Worm (Caenorhabditis elegans) whole organism, mixed stage, embryonic: ENCODE measurements around the gene srz-6.

Experiments used
- M03D4.4 ChIP-seq: sonication (generic microtip); optimal IDR thresholded peaks from 2 replicates; lab custom pipeline; 2017; ENCODE audit warnings: mild to moderate bottlenecking, missing genetic modification characterization, missing compliant biosample characterization
- bed-3 ChIP-seq: fragments of 200-800 bp; sonication (Bioruptor generic); optimal IDR thresholded peaks from 3 replicates; lab custom pipeline; 2018; ENCODE audit warnings: mild to moderate bottlenecking, missing genetic modification characterization, moderate library complexity, missing compliant biosample characterization
- blmp-1 ChIP-seq: fragments of 150-350 bp; optimal IDR thresholded peaks from 2 replicates; lab custom pipeline; 2014; ENCODE audit warnings: missing biosample characterization, missing genetic modification characterization
- ceh-39 ChIP-seq: fragments of 150-350 bp; optimal IDR thresholded peaks from 2 replicates; lab custom pipeline; 2014; ENCODE audit warnings: missing biosample characterization, missing genetic modification characterization
- ceh-43 ChIP-seq: fragments of 200-800 bp; sonication (Bioruptor generic); optimal IDR thresholded peaks from 2 replicates; lab custom pipeline; 2018; ENCODE audit warnings: mild to moderate bottlenecking, missing genetic modification characterization, moderate library complexity, missing compliant biosample characterization
- ceh-83 ChIP-seq: fragments of 200-800 bp; sonication (Bioruptor generic); optimal IDR thresholded peaks from 2 replicates; lab custom pipeline; 2018; ENCODE audit warnings: mild to moderate bottlenecking, missing genetic modification characterization, missing compliant biosample characterization
- ces-1 ChIP-seq: fragments of 150-350 bp; optimal IDR thresholded peaks from 2 replicates; lab custom pipeline; 2014; ENCODE audit warnings: missing biosample characterization, missing genetic modification reagents, missing genetic modification characterization
- cnd-1 ChIP-seq: fragments of 200-800 bp; sonication (Bioruptor generic); optimal IDR thresholded peaks from 2 replicates; lab custom pipeline; 2018; ENCODE audit warnings: mild to moderate bottlenecking, missing genetic modification characterization, missing compliant biosample characterization
- drap-1 ChIP-seq: fragments of 200-800 bp; sonication (Bioruptor generic); optimal IDR thresholded peaks from 3 replicates; lab custom pipeline; 2018; ENCODE audit warnings: mild to moderate bottlenecking, missing genetic modification characterization, missing compliant biosample characterization
- elt-1 ChIP-seq: sonication (generic microtip); optimal IDR thresholded peaks from 2 replicates; lab custom pipeline; 2017; ENCODE audit warnings: missing genetic modification characterization, mild to moderate bottlenecking, missing compliant biosample characterization, antibody characterized with exemption, moderate library complexity, borderline replicate concordance; ENCODE audit not compliant: insufficient read depth
- elt-3 ChIP-seq: fragments of 150-350 bp; optimal IDR thresholded peaks from 2 replicates; lab custom pipeline; 2014; ENCODE audit warnings: missing biosample characterization, missing genetic modification characterization
- flh-1 ChIP-seq: fragments of 200-800 bp; sonication (Bioruptor generic); optimal IDR thresholded peaks from 2 replicates; lab custom pipeline; 2018; ENCODE audit warnings: mild to moderate bottlenecking, missing genetic modification characterization, moderate library complexity, missing compliant biosample characterization
- ham-2 ChIP-seq: fragments of 200-800 bp; sonication (Bioruptor generic); optimal IDR thresholded peaks from 2 replicates; lab custom pipeline; 2018; ENCODE audit warnings: mild to moderate bottlenecking, missing genetic modification characterization, missing compliant biosample characterization
- hlh-1 ChIP-seq: fragments of 150-350 bp; optimal IDR thresholded peaks from 2 replicates; lab custom pipeline; 2014; ENCODE audit warnings: missing biosample characterization, missing genetic modification reagents, missing genetic modification characterization
- lin-13 ChIP-seq: fragments of 150-350 bp; optimal IDR thresholded peaks from 2 replicates; lab custom pipeline; 2014; ENCODE audit warnings: missing biosample characterization, missing genetic modification characterization
- lin-32 ChIP-seq: fragments of 200-800 bp; sonication (Bioruptor generic); optimal IDR thresholded peaks from 2 replicates; lab custom pipeline; 2018; ENCODE audit warnings: mild to moderate bottlenecking, missing genetic modification characterization, missing compliant biosample characterization
- lsy-2 ChIP-seq: fragments of 150-350 bp; optimal IDR thresholded peaks from 2 replicates; lab custom pipeline; 2014; ENCODE audit warnings: missing biosample characterization, missing genetic modification characterization
- mab-5 ChIP-seq: fragments of 150-350 bp; optimal IDR thresholded peaks from 2 replicates; lab custom pipeline; 2014; ENCODE audit warnings: missing biosample characterization, missing genetic modification characterization
- mep-1 ChIP-seq: fragments of 150-350 bp; optimal IDR thresholded peaks from 2 replicates; lab custom pipeline; 2017; ENCODE audit warnings: missing biosample characterization, missing genetic modification reagents, missing genetic modification characterization, inconsistent platforms
- mls-2 ChIP-seq: sonication (generic microtip); optimal IDR thresholded peaks from 2 replicates; lab custom pipeline; 2016; ENCODE audit warnings: mild to moderate bottlenecking, missing genetic modification characterization, moderate library complexity, missing compliant biosample characterization
- nhr-2 ChIP-seq: fragments of 150-350 bp; optimal IDR thresholded peaks from 2 replicates; lab custom pipeline; 2014; ENCODE audit warnings: missing biosample characterization, missing genetic modification characterization
- nhr-237 ChIP-seq: fragments of 150-350 bp; optimal IDR thresholded peaks from 2 replicates; lab custom pipeline; 2014; ENCODE audit warnings: missing biosample characterization, missing genetic modification characterization
- nhr-28 ChIP-seq: fragments of 150-350 bp; optimal IDR thresholded peaks from 2 replicates; lab custom pipeline; 2014; ENCODE audit warnings: missing biosample characterization, missing genetic modification characterization
- nhr-76 ChIP-seq: sonication (generic microtip); optimal IDR thresholded peaks from 2 replicates; lab custom pipeline; 2017; ENCODE audit warnings: missing biosample characterization, missing genetic modification characterization
- sem-2 ChIP-seq: fragments of 200-800 bp; sonication (Bioruptor generic); optimal IDR thresholded peaks from 2 replicates; lab custom pipeline; 2018; ENCODE audit warnings: mild to moderate bottlenecking, missing genetic modification characterization, missing compliant biosample characterization
- snpc-4 ChIP-seq: fragments of 150-350 bp; optimal IDR thresholded peaks from 2 replicates; lab custom pipeline; 2014; ENCODE audit warnings: missing biosample characterization, missing genetic modification characterization
- sptf-1 ChIP-seq: sonication (generic microtip); optimal IDR thresholded peaks from 2 replicates; lab custom pipeline; 2017; ENCODE audit warnings: mild to moderate bottlenecking, missing genetic modification characterization, moderate library complexity, missing compliant biosample characterization
- tbx-8 ChIP-seq: fragments of 200-800 bp; sonication (Bioruptor generic); optimal IDR thresholded peaks from 2 replicates; lab custom pipeline; 2018; ENCODE audit warnings: mild to moderate bottlenecking, missing genetic modification characterization, moderate library complexity, missing compliant biosample characterization
- unc-120 ChIP-seq: sonication (generic microtip); optimal IDR thresholded peaks from 2 replicates; lab custom pipeline; 2017; ENCODE audit warnings: missing genetic modification characterization, missing compliant biosample characterization; ENCODE audit not compliant: poor library complexity, severe bottlenecking
- unc-39 ChIP-seq: fragments of 150-350 bp; optimal IDR thresholded peaks from 2 replicates; lab custom pipeline; 2014; ENCODE audit warnings: missing biosample characterization, missing genetic modification characterization
- unc-62 ChIP-seq: fragments of 150-350 bp; optimal IDR thresholded peaks from 2 replicates; lab custom pipeline; 2014; ENCODE audit warnings: missing biosample characterization, missing genetic modification reagents, missing genetic modification characterization
- zip-8 ChIP-seq: fragments of 150-350 bp; optimal IDR thresholded peaks from 2 replicates; lab custom pipeline; 2014; ENCODE audit warnings: missing biosample characterization, missing genetic modification characterization
- ztf-11 ChIP-seq: fragments of 150-350 bp; optimal IDR thresholded peaks from 2 replicates; lab custom pipeline; 2014; ENCODE audit warnings: missing biosample characterization, missing genetic modification characterization

Gene srz-6

DNA sequence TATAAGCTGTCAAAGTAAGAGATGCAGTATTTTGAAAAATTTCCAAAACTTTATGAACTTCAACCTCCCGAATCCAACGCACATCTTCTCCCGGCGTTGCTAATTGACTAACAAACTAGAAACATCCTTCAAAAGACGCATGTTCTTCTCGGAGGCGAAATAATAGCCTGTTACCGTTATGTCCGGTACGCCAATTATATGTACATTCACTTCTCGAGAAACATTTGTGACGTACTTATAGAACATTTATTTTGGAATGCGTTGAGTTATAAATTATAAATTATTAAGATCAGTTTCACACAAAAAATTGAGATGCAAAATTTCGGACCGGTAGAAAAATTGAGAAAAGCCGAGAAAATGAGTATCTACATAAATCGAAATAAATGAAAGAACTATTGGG lies 4.9 kb downstream of the srz-6 start, which contains the start of gene T21B4.3:
Gene T21B4.3 (minus strand): TSS at position 101 of the 400 bp plus-strand sequence.
- TF ChIP-seq ceh-83 (no peak), ceh-39 (tag; lab: Kevin White, UChicago) (no peak), lin-13 (tag; lab: Kevin White, UChicago) (no peak), blmp-1 (tag; lab: Kevin White, UChicago) (no peak), ceh-43 (GFP tag; lab: Kevin White, UChicago) (no peak), lsy-2 (tag; lab: Kevin White, UChicago) (no peak), mls-2 (no peak), sptf-1 (tag; lab: Kevin White, UChicago) (no peak), mep-1 (tag; lab: Kevin White, UChicago) (no peak), ztf-11 (tag; lab: Kevin White, UChicago) (no peak), bed-3 (GFP tag; lab: Kevin White, UChicago) (no peak), nhr-237 (tag; lab: Kevin White, UChicago) (no peak), ces-1 (GFP tag; lab: Kevin White, UChicago) (no peak), snpc-4 (tag; lab: Kevin White, UChicago) (no peak), unc-39 (tag; lab: Kevin White, UChicago) (no peak), elt-1 (no peak), elt-3 (tag; lab: Kevin White, UChicago) (no peak), mab-5 (tag; lab: Kevin White, UChicago) (no peak), nhr-76 (tag; lab: Kevin White, UChicago) (no peak)

DNA sequence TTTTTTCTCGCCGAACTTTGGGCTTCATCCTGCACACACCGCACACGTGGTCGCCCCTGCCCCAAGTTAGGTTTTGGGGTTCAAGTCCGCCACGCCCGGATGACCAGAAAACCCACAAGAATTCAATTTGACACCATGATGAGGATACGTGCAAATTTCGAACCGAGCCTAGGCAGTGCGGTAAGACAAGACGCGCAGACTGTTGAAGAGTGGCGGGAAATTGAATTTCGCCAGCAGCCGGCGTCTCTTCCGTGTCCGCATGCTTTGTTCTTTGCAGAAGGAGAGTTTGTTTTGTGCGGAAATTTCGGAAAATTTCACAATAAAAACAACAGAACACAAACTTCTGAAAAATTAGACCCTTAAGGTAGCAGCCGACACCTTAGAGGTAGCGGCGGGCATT lies 7.9 kb downstream of the srz-6 start:
- TF ChIP-seq unc-120 (tag; lab: Kevin White, UChicago) (no peak), bed-3 (GFP tag; lab: Kevin White, UChicago) (no peak), mab-5 (tag; lab: Kevin White, UChicago) (no peak), ces-1 (GFP tag; lab: Kevin White, UChicago) (peak; percentile 91), ceh-39 (tag; lab: Kevin White, UChicago) (no peak)
- TF ChIP-seq, all 35 proteins: peak for 1

DNA sequence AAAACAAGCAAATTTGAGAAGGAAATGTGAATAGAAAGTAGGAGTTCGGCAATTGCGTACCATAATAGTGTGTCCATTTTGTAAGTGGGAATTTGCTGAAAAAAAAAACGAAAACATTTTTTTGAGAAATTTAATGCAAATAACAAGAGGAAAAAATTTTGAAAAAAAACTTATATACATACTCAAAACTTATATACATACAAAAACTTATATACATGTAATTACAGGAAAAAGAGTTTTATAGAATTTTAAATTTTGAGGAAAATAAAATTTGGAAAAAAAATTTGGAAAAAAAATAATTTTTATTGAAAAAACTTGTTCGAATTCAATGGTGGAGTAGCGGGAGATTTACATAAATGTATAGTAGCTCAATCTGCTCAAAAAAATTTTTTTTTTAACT lies 10.7 kb downstream of the srz-6 start, which contains the start of gene ador-1:
Gene ador-1 (minus strand): TSS at position 101 of the 400 bp plus-strand sequence.
- TF ChIP-seq ceh-83 (no peak), zip-8 (tag; lab: Kevin White, UChicago) (no peak), nhr-28 (no peak), tbx-8 (no peak), ceh-43 (GFP tag; lab: Kevin White, UChicago) (no peak), nhr-2 (tag; lab: Kevin White, UChicago) (no peak), nhr-237 (tag; lab: Kevin White, UChicago) (no peak), sem-2 (GFP tag; lab: Kevin White, UChicago) (no peak), lsy-2 (tag; lab: Kevin White, UChicago) (no peak), M03D4.4 (tag; lab: Kevin White, UChicago) (no peak), hlh-1 (no peak), elt-1 (no peak), drap-1 (GFP tag; lab: Kevin White, UChicago) (no peak), cnd-1 (no peak), lin-32 (GFP tag; lab: Kevin White, UChicago) (no peak), mab-5 (tag; lab: Kevin White, UChicago) (no peak), unc-62 (GFP tag; lab: Kevin White, UChicago) (no peak), ham-2 (GFP tag; lab: Kevin White, UChicago) (no peak)

DNA sequence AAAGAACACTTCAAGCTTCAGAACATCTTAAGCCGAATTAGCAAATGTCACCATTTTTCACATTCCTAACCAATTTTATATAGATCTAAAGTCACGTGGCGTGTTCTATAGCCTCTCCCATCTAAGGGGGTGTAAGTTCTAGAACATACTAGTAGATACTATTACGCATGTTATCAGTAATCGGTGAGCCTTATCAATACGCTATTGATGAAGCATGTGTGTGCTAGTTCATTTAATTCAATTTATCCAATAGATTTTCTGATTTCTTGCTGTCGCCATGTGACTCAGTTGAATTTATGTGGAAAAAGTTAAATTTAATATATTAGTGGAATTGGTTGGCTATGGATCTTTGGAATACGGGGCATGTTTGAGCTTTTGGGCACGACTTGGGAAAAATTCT lies 14.5 kb downstream of the srz-6 start:
- TF ChIP-seq unc-120 (tag; lab: Kevin White, UChicago) (no peak), drap-1 (GFP tag; lab: Kevin White, UChicago) (no peak)

DNA sequence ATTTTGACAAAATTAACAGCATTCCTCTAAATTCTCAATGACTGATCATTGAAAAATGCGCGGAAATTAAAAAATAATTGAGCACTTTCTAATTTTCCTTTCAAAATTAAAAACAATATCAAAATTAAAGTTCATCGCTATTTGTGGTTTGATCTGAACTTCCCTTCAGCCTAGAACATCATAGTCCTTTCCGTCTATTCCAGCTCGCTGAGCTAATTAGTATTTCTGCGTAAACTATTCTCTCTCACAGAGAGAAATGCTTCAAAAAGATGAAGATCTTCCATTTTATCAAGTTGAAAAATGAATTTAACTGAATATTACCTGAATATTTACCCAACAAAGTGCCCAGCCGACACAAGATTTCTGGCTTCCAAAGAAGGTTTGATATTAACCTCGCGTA lies 15.0 kb downstream of the srz-6 start, which contains the start of gene srh-68:
Gene srh-68 (plus strand): TSS at position 301 of the 400 bp plus-strand sequence.
- TF ChIP-seq flh-1 (GFP tag; lab: Kevin White, UChicago) (no peak), nhr-28 (no peak)
